Fruit fly (Drosophila melanogaster) whole organism, pupa: ENCODE results near the gene Wdr59.
A peak's percentile ranks its signal among the peaks of the same experiment; 100 is the strongest.

Experiments used
- CG10348 ChIP-seq: fragments of 200-800 bp; sonication (Bioruptor generic); IDR thresholded peaks from 2 replicates; pipeline ENCODE4 v1.3.6; 2022; ENCODE audit warnings: missing biosample characterization, missing genetic modification characterization
- CG12605 ChIP-seq: fragments of 200-800 bp; sonication (Bioruptor generic); IDR thresholded peaks from 2 replicates; pipeline ENCODE4 v1.3.6; 2022; ENCODE audit warnings: missing biosample characterization, missing genetic modification characterization
- CG13204 ChIP-seq: fragments of 200-800 bp; sonication (Bioruptor generic); optimal IDR thresholded peaks from 2 replicates; lab custom pipeline; 2018; ENCODE audit warnings: missing biosample characterization, mild to moderate bottlenecking, missing genetic modification characterization, moderate library complexity
- CG14655 ChIP-seq: fragments of 200-800 bp; sonication (Bioruptor generic); optimal IDR thresholded peaks from 3 replicates; lab custom pipeline; 2017; ENCODE audit warnings: mild to moderate bottlenecking, missing biosample characterization, missing genetic modification reagents, missing genetic modification characterization
- CG15710 ChIP-seq: fragments of 200-800 bp; sonication (Bioruptor generic); optimal IDR thresholded peaks from 2 replicates; lab custom pipeline; 2018; ENCODE audit warnings: missing biosample characterization, mild to moderate bottlenecking, missing genetic modification characterization, moderate library complexity
- CG17806 ChIP-seq: fragments of 200-800 bp; sonication (Bioruptor generic); optimal IDR thresholded peaks from 2 replicates; lab custom pipeline; 2018; ENCODE audit warnings: missing biosample characterization, mild to moderate bottlenecking, missing genetic modification characterization, moderate library complexity
- CG32121 ChIP-seq: fragments of 200-800 bp; sonication (Bioruptor generic); IDR thresholded peaks from 2 replicates; pipeline ENCODE4 v1.3.6; 2022; ENCODE audit warnings: missing biosample characterization, missing genetic modification characterization
- CG34367 ChIP-seq: fragments of 200-800 bp; sonication (Bioruptor generic); optimal IDR thresholded peaks from 2 replicates; lab custom pipeline; 2018; ENCODE audit warnings: missing biosample characterization, mild to moderate bottlenecking, missing genetic modification characterization
- CG4496 ChIP-seq: fragments of 200-800 bp; sonication (Bioruptor generic); IDR thresholded peaks from 3 replicates; pipeline ENCODE4 v1.3.6; 2022; ENCODE audit warnings: missing biosample characterization, missing genetic modification characterization
- CG8159 ChIP-seq: fragments of 200-800 bp; sonication (Bioruptor generic); optimal IDR thresholded peaks from 3 replicates; lab custom pipeline; 2018; ENCODE audit warnings: missing biosample characterization, mild to moderate bottlenecking, missing genetic modification characterization, moderate library complexity
- CG8301 ChIP-seq: fragments of 200-800 bp; sonication (Bioruptor generic); optimal IDR thresholded peaks from 2 replicates; lab custom pipeline; 2018; ENCODE audit warnings: missing biosample characterization, mild to moderate bottlenecking, missing genetic modification characterization
- CG9948 ChIP-seq: fragments of 200-800 bp; sonication (Bioruptor generic); optimal IDR thresholded peaks from 2 replicates; lab custom pipeline; 2018; ENCODE audit warnings: missing biosample characterization, mild to moderate bottlenecking, missing genetic modification characterization, moderate library complexity
- D1 ChIP-seq: fragments of 200-800 bp; sonication (Bioruptor generic); optimal IDR thresholded peaks from 2 replicates; lab custom pipeline; 2018; ENCODE audit warnings: missing biosample characterization, mild to moderate bottlenecking, missing genetic modification characterization, moderate library complexity
- EcR ChIP-seq: fragments of 200-800 bp; sonication (Bioruptor generic); optimal IDR thresholded peaks from 3 replicates; lab custom pipeline; 2019; ENCODE audit warnings: missing biosample characterization, missing genetic modification characterization, mild to moderate bottlenecking, moderate library complexity, missing genetic modification reagents
- Ets98B ChIP-seq: fragments of 200-800 bp; sonication (Bioruptor generic); IDR thresholded peaks from 2 replicates; pipeline ENCODE4 v1.3.6; 2022; ENCODE audit warnings: missing biosample characterization, missing genetic modification characterization
- Pif1A ChIP-seq: fragments of 200-800 bp; sonication (Bioruptor generic); optimal IDR thresholded peaks from 3 replicates; lab custom pipeline; 2016; ENCODE audit warnings: missing biosample characterization, missing genetic modification characterization
- Pif1B ChIP-seq: fragments of 200-800 bp; sonication (Bioruptor generic); optimal IDR thresholded peaks from 3 replicates; lab custom pipeline; 2016; ENCODE audit warnings: missing biosample characterization, missing genetic modification characterization
- Snoo ChIP-seq: fragments of 200-800 bp; sonication (Bioruptor generic); optimal IDR thresholded peaks from 3 replicates; lab custom pipeline; 2017; ENCODE audit warnings: missing biosample characterization, mild to moderate bottlenecking, missing genetic modification characterization, inconsistent platforms
- fd96Ca ChIP-seq: fragments of 200-800 bp; sonication (Bioruptor generic); IDR thresholded peaks from 3 replicates; pipeline ENCODE4 v1.3.6; 2022; ENCODE audit warnings: missing biosample characterization, missing genetic modification characterization
- gl ChIP-seq: fragments of 200-800 bp; sonication (Bioruptor generic); optimal IDR thresholded peaks from 2 replicates; lab custom pipeline; 2018; ENCODE audit warnings: missing biosample characterization, mild to moderate bottlenecking, missing genetic modification characterization
- rn ChIP-seq: fragments of 200-800 bp; sonication (Bioruptor generic); IDR thresholded peaks from 2 replicates; pipeline ENCODE4 v1.3.6; 2022; ENCODE audit warnings: missing biosample characterization, missing genetic modification characterization

The Wdr59 gene

dm6 chr2L:11049723-11050122, 41.5 kb upstream of the Wdr59 start:
- TF ChIP-seq CG12605 (GFP tag; lab: Robert Waterston, UW) (no peak), CG13204 (GFP tag; lab: Kevin White, UChicago) (peak; percentile 5), EcR (GFP tag; lab: Kevin White, UChicago) (peak; percentile 41), CG32121 (GFP tag; lab: Robert Waterston, UW) (no peak), fd96Ca (GFP tag; lab: Robert Waterston, UW) (no peak), Pif1B (no peak), CG17806 (tag; lab: Kevin White, UChicago) (no peak), CG14655 (GFP tag; lab: Kevin White, UChicago) (no peak), CG34367 (tag; lab: Kevin White, UChicago) (no peak), Ets98B (no peak), CG8301 (tag; lab: Kevin White, UChicago) (no peak), D1 (tag; lab: Kevin White, UChicago) (no peak), CG15710 (tag; lab: Kevin White, UChicago) (no peak), CG8159 (no peak)

dm6 chr2L:11051644-11052492, 39.4 kb upstream of the Wdr59 start:
- TF ChIP-seq CG9948 (peak; percentile 15), Pif1B (no peak), Pif1A (peak; percentile 74), CG13204 (GFP tag; lab: Kevin White, UChicago) (no peak), CG4496 (GFP tag; lab: Robert Waterston, UW) (0 out of 3 replicates have a peak, but pooled peaks have one; percentile 11), CG8159 (peak; percentile 58), fd96Ca (GFP tag; lab: Robert Waterston, UW) (no peak), CG15710 (tag; lab: Kevin White, UChicago) (peak; percentile 54), CG34367 (tag; lab: Kevin White, UChicago) (peak; percentile 13), CG17806 (tag; lab: Kevin White, UChicago) (peak; percentile 29), CG32121 (GFP tag; lab: Robert Waterston, UW) (no peak), rn (GFP tag; lab: Robert Waterston, UW) (no peak), EcR (GFP tag; lab: Kevin White, UChicago) (peak; percentile 27), CG14655 (GFP tag; lab: Kevin White, UChicago) (no peak)

- TF ChIP-seq Ets98B: no peak
- TF ChIP-seq CG12605 (GFP tag; lab: Robert Waterston, UW): no peak
- TF ChIP-seq CG32121 (GFP tag; lab: Robert Waterston, UW): no peak
- peak; percentile 88 for TF ChIP-seq Pif1A
- TF ChIP-seq Snoo: no peak
- peak; percentile 86 for TF ChIP-seq CG8159
- TF ChIP-seq fd96Ca (GFP tag; lab: Robert Waterston, UW): no peak
- peak; percentile 82 for TF ChIP-seq CG17806 (tag; lab: Kevin White, UChicago)
- peak; percentile 51 for TF ChIP-seq CG34367 (tag; lab: Kevin White, UChicago)
- peak; percentile 67 for TF ChIP-seq D1 (tag; lab: Kevin White, UChicago)
- peak; percentile 83 for TF ChIP-seq CG15710 (tag; lab: Kevin White, UChicago)
- peak; percentile 53 for TF ChIP-seq CG14655 (GFP tag; lab: Kevin White, UChicago)
- TF ChIP-seq CG4496 (GFP tag; lab: Robert Waterston, UW): peak; percentile 17; the same call in 1 of the 3 replicates
- TF ChIP-seq gl: peak; percentile 32
- TF ChIP-seq CG9948: peak; percentile 80
- peak; percentile 27 for TF ChIP-seq CG8301 (tag; lab: Kevin White, UChicago)
- TF ChIP-seq CG13204 (GFP tag; lab: Kevin White, UChicago): no peak
- TF ChIP-seq EcR (GFP tag; lab: Kevin White, UChicago): no peak
- TF ChIP-seq Pif1B: no peak
- no peak for TF ChIP-seq CG10348 (GFP tag; lab: Robert Waterston, UW)
These were observed 38.8 kb upstream of the Wdr59 start for dm6 chr2L:11052493-11052788.

dm6 chr2L:11053018-11053807, 38.0 kb upstream of the Wdr59 start:
- TF ChIP-seq Ets98B (peak; percentile 71), CG8159 (peak; percentile 91), Pif1A (peak; percentile 78), CG4496 (GFP tag; lab: Robert Waterston, UW) (peak; percentile 78), D1 (tag; lab: Kevin White, UChicago) (peak; percentile 25), CG15710 (tag; lab: Kevin White, UChicago) (peak; percentile 92), rn (GFP tag; lab: Robert Waterston, UW) (peak; percentile 78; the same call in 1 of the 2 replicates), CG17806 (tag; lab: Kevin White, UChicago) (peak; percentile 84), CG34367 (tag; lab: Kevin White, UChicago) (peak; percentile 77), CG8301 (tag; lab: Kevin White, UChicago) (peak; percentile 62), gl (peak; percentile 69), CG32121 (GFP tag; lab: Robert Waterston, UW) (no peak; the same call in 1 of the 2 replicates), CG10348 (GFP tag; lab: Robert Waterston, UW) (no peak), CG14655 (GFP tag; lab: Kevin White, UChicago) (peak; percentile 75), Snoo (peak; percentile 90), EcR (GFP tag; lab: Kevin White, UChicago) (peak; percentile 85), CG13204 (GFP tag; lab: Kevin White, UChicago) (peak; percentile 95), fd96Ca (GFP tag; lab: Robert Waterston, UW) (peak; percentile 84), CG9948 (peak; percentile 84), CG12605 (GFP tag; lab: Robert Waterston, UW) (0 out of 2 replicates have a peak, but pooled peaks have one; percentile 45), Pif1B (peak; percentile 91)
